Worm (Caenorhabditis elegans): Measurements from ENCODE around the gene nas-33.

- no peak for TF ChIP-seq lin-39 (tag; optimal IDR thresholded peaks at IDR 0.05)
- TF ChIP-seq mef-2 (tag; optimal IDR thresholded peaks at IDR 0.05): no peak
- TF ChIP-seq unc-62 (GFP tag; optimal IDR thresholded peaks at IDR 0.05): no peak
- TF ChIP-seq aha-1 (tag; optimal IDR thresholded peaks at IDR 0.05): no peak
- no peak for TF ChIP-seq nhr-12 (tag; optimal IDR thresholded peaks at IDR 0.05)
- no peak for TF ChIP-seq dpl-1 (GFP tag; optimal IDR thresholded peaks at IDR 0.05)
- no peak for TF ChIP-seq mep-1 (tag; optimal IDR thresholded peaks at IDR 0.05)
- TF ChIP-seq nhr-47 (tag; optimal IDR thresholded peaks at IDR 0.05): no peak
- no peak for TF ChIP-seq lin-14 (GFP tag; optimal IDR thresholded peaks at IDR 0.05)
These were observed 18.7 kb upstream of the nas-33 start, which contains the start of the genes C15B12.4 and C15B12.8 for ce11 chrX:6473698-6474314.
